Worm (Caenorhabditis elegans) whole organism, L2 larva: ENCODE measurements around the gene frpr-21.

ENCODE experiments used
- alr-1 ChIP-seq: fragments of 150-350 bp; optimal IDR thresholded peaks from 2 replicates; lab custom pipeline; 2014; ENCODE audit warnings: missing biosample characterization, missing genetic modification characterization
- elt-1 ChIP-seq: fragments of 150-350 bp; optimal IDR thresholded peaks from 2 replicates; lab custom pipeline; 2014; ENCODE audit warnings: missing biosample characterization, missing genetic modification characterization
- gmeb-1 ChIP-seq: fragments of 150-350 bp; optimal IDR thresholded peaks from 2 replicates; lab custom pipeline; 2014; ENCODE audit warnings: missing biosample characterization, missing genetic modification characterization
- lsy-2 ChIP-seq, 2 experiments: fragments of 150-350 bp in 1 of 2; sonication (generic microtip) in 1 of 2; optimal IDR thresholded peaks; 2 replicates each; lab custom pipeline; 2014 to 2017; ENCODE audit warnings: missing biosample characterization in 2 of 2, missing genetic modification characterization in 2 of 2
- nhr-10 ChIP-seq: sonication (generic microtip); optimal IDR thresholded peaks from 2 replicates; lab custom pipeline; 2017; ENCODE audit warnings: missing biosample characterization, missing genetic modification characterization
- nhr-23 ChIP-seq: fragments of 150-350 bp; optimal IDR thresholded peaks from 2 replicates; lab custom pipeline; 2014; ENCODE audit warnings: missing biosample characterization, missing genetic modification reagents, missing genetic modification characterization
- nhr-237 ChIP-seq: fragments of 150-350 bp; optimal IDR thresholded peaks from 2 replicates; lab custom pipeline; 2014; ENCODE audit warnings: missing biosample characterization, missing genetic modification characterization
- skn-1 ChIP-seq: sonication (generic microtip); optimal IDR thresholded peaks from 2 replicates; lab custom pipeline; 2017; ENCODE audit warnings: missing biosample characterization, missing genetic modification characterization
- unc-39 ChIP-seq: fragments of 150-350 bp; optimal IDR thresholded peaks from 2 replicates; lab custom pipeline; 2014; ENCODE audit warnings: missing biosample characterization, missing genetic modification characterization
- zag-1 ChIP-seq: fragments of 150-350 bp; optimal IDR thresholded peaks from 2 replicates; lab custom pipeline; 2014; ENCODE audit warnings: missing biosample characterization, missing genetic modification characterization
- ztf-11 ChIP-seq: sonication (generic microtip); optimal IDR thresholded peaks from 2 replicates; lab custom pipeline; 2017; ENCODE audit warnings: missing biosample characterization, missing genetic modification characterization

DNA sequence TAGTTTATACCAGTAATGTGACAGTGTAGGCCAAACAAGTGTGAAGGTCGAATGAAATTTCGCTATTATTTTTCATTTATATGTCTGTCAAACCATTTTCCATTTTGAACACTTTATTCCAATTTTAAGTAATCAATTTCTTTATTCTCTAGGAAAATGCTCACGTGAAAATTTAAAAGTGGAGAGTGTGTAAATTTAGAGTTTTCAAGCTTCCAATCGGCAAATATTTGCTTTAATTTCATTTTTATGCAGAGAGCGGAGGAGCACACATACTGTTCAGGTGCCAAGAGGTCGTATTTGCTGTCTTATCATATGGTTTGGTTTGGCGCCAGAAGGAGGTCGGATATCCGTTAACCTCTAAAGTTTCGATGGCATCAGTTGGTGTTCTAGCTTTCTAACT, 25.0 kb upstream of the frpr-21 start:
- TF ChIP-seq nhr-23 (tag; lab: Kevin White, UChicago) (no peak), zag-1 (tag; lab: Kevin White, UChicago) (no peak), nhr-10 (tag; lab: Kevin White, UChicago) (no peak), skn-1 (tag; lab: Kevin White, UChicago) (no peak), ztf-11 (tag; lab: Kevin White, UChicago) (no peak), alr-1 (tag; lab: Kevin White, UChicago) (no peak), elt-1 (tag; lab: Kevin White, UChicago) (no peak), unc-39 (tag; lab: Kevin White, UChicago) (no peak), lsy-2 (tag; optimal IDR thresholded peaks at IDR 0.05; lab: Kevin White, UChicago) (no peak), nhr-237 (tag; lab: Kevin White, UChicago) (no peak), gmeb-1 (no peak)
